Fruit fly (Drosophila melanogaster): ENCODE results near the gene Alp12.

Gene Alp12

dm6 chr2L:19411966-19412365 lies 11.9 kb upstream of the Alp12 start:
- TF ChIP-seq dsf (GFP tag; optimal IDR thresholded peaks at IDR 0.05; ENCODE audit: borderline replicate concordance) = no peak
- TF ChIP-seq sv (GFP tag; optimal IDR thresholded peaks at IDR 0.05) = no peak

dm6 chr2L:19413118-19413893 lies 10.5 kb upstream of the Alp12 start:
- no peak for TF ChIP-seq jim (GFP tag; optimal IDR thresholded peaks at IDR 0.05)
- no peak for TF ChIP-seq CG9705 (GFP tag; optimal IDR thresholded peaks at IDR 0.05)
- no peak for TF ChIP-seq Jra (GFP tag; optimal IDR thresholded peaks at IDR 0.05)
- TF ChIP-seq rgr (GFP tag; optimal IDR thresholded peaks at IDR 0.05) = no peak
- no peak for TF ChIP-seq brk (GFP tag; optimal IDR thresholded peaks at IDR 0.05)
- no peak for TF ChIP-seq sage (GFP tag; optimal IDR thresholded peaks at IDR 0.05)
- no peak for TF ChIP-seq Sp1 (GFP tag; optimal IDR thresholded peaks at IDR 0.05)
- no peak for TF ChIP-seq br (GFP tag; optimal IDR thresholded peaks at IDR 0.05)
- TF ChIP-seq ey (GFP tag; optimal IDR thresholded peaks at IDR 0.05) = no peak
- TF ChIP-seq Dfd (GFP tag; optimal IDR thresholded peaks at IDR 0.05) = no peak
- TF ChIP-seq tai (GFP tag; optimal IDR thresholded peaks at IDR 0.05) = no peak
- no peak for TF ChIP-seq CrebA (GFP tag; optimal IDR thresholded peaks at IDR 0.05; ENCODE audit: borderline replicate concordance)
- no peak for TF ChIP-seq CG32264 (GFP tag; optimal IDR thresholded peaks at IDR 0.05)
- TF ChIP-seq psq (GFP tag; optimal IDR thresholded peaks at IDR 0.05) = no peak
- TF ChIP-seq GATAd (GFP tag; optimal IDR thresholded peaks at IDR 0.05) = no peak
- TF ChIP-seq sv (GFP tag; optimal IDR thresholded peaks at IDR 0.05) = no peak
- TF ChIP-seq pan (optimal IDR thresholded peaks at IDR 0.05) = no peak
- no peak for TF ChIP-seq dsf (GFP tag; optimal IDR thresholded peaks at IDR 0.05; ENCODE audit: borderline replicate concordance)
- no peak for TF ChIP-seq dl (GFP tag; optimal IDR thresholded peaks at IDR 0.05; ENCODE audit: insufficient read depth in 1 of 2, partially characterized antibody in 2 of 2)
- TF ChIP-seq foxo (GFP tag; optimal IDR thresholded peaks at IDR 0.05) = no peak

dm6 chr2L:19414233-19414749 lies 9.6 kb upstream of the Alp12 start:
- no peak for TF ChIP-seq ey (GFP tag; optimal IDR thresholded peaks at IDR 0.05)
- no peak for TF ChIP-seq lola (GFP tag; optimal IDR thresholded peaks at IDR 0.05)
- peak; percentile 76 for TF ChIP-seq Dfd (GFP tag; optimal IDR thresholded peaks at IDR 0.05)

dm6 chr2L:19415133-19415532 lies 8.7 kb upstream of the Alp12 start:
- no peak for TF ChIP-seq usp (GFP tag; optimal IDR thresholded peaks at IDR 0.05)
- TF ChIP-seq Dif (GFP tag; optimal IDR thresholded peaks at IDR 0.05; ENCODE audit: partially characterized antibody) = no peak
- TF ChIP-seq pan (optimal IDR thresholded peaks at IDR 0.05) = no peak

- TF ChIP-seq tai (GFP tag; optimal IDR thresholded peaks at IDR 0.05) (no peak), usp (GFP tag; optimal IDR thresholded peaks at IDR 0.05) (no peak), Dfd (GFP tag; optimal IDR thresholded peaks at IDR 0.05) (no peak), foxo (GFP tag; optimal IDR thresholded peaks at IDR 0.05) (no peak)
Measured at dm6 chr2L:19415859-19416258, 8.0 kb upstream of the Alp12 start.

dm6 chr2L:19416602-19417497 lies 7.0 kb upstream of the Alp12 start, which contains the start of gene Lectin-galC1:
Gene Lectin-galC1 (plus strand): TSS chr2L:19417447.
- TF ChIP-seq N (GFP tag; optimal IDR thresholded peaks at IDR 0.05) = peak; percentile 77
- peak; percentile 5 for TF ChIP-seq ey (GFP tag; optimal IDR thresholded peaks at IDR 0.05)
- no peak for TF ChIP-seq Sp1 (GFP tag; optimal IDR thresholded peaks at IDR 0.05)
- peak in 1 of 2 experiments; percentile 25 for TF ChIP-seq foxo (GFP tag; optimal IDR thresholded peaks at IDR 0.05)
- peak; percentile 84 for TF ChIP-seq sv (GFP tag; optimal IDR thresholded peaks at IDR 0.05)
- TF ChIP-seq HLH106 (tag; optimal IDR thresholded peaks at IDR 0.05) = no peak
- no peak for TF ChIP-seq OdsH (GFP tag; optimal IDR thresholded peaks at IDR 0.05)
- peak; percentile 10 for TF ChIP-seq Vsx2 (GFP tag; optimal IDR thresholded peaks at IDR 0.05; ENCODE audit: partially characterized antibody)
- TF ChIP-seq Myc (optimal IDR thresholded peaks at IDR 0.05) = peak; percentile 75
- peak; percentile 15 for TF ChIP-seq h (GFP tag; optimal IDR thresholded peaks at IDR 0.05)
- peak; percentile 11 for TF ChIP-seq fru (GFP tag; optimal IDR thresholded peaks at IDR 0.05)

Data from whole organism, wandering third instar larva.